Fruit fly (Drosophila melanogaster) whole organism: Measurements from ENCODE around the gene Tango1.

Source experiments
- CG8478 ChIP-seq: fragments of >200 bp; optimal IDR thresholded peaks from 2 replicates; lab custom pipeline; 2018; ENCODE audit warnings: inconsistent platforms
- Dll ChIP-seq: fragments of >200 bp; optimal IDR thresholded peaks from 2 replicates; lab custom pipeline; 2017
- EcR ChIP-seq, 2 experiments: fragments of >200 bp; optimal IDR thresholded peaks; 2 replicates each; lab custom pipeline; 2017; ENCODE audit warnings: missing biosample characterization in 2 of 2, missing genetic modification characterization in 2 of 2, missing genetic modification reagents in 2 of 2
- pan ChIP-seq: fragments of >200 bp; optimal IDR thresholded peaks from 2 replicates; lab custom pipeline; 2017
- psq ChIP-seq: fragments of >200 bp; optimal IDR thresholded peaks from 2 replicates; lab custom pipeline; 2017
- usp ChIP-seq: fragments of >200 bp; optimal IDR thresholded peaks from 2 replicates; lab custom pipeline; 2017; ENCODE audit warnings: missing biosample characterization, missing genetic modification characterization, mixed read lengths

Tango1 gene

dm6 chr2L:6649085-6649754 lies at the start of gene Tango1, which contains the start of gene CG31635:
Gene Tango1 (plus strand): TSS chr2L:6649388.
Gene CG31635 (minus strand): TSS chr2L:6649114.
- TF ChIP-seq EcR (GFP tag; optimal IDR thresholded peaks at IDR 0.05; lab: Kevin White, UChicago) (no peak), usp (GFP tag; lab: Kevin White, UChicago) (no peak), pan (no peak), CG8478 (lab: Kevin White, UChicago) (no peak), psq (lab: Kevin White, UChicago) (no peak), Dll (lab: Kevin White, UChicago) (no peak)

- TF ChIP-seq psq (lab: Kevin White, UChicago) = no peak
- peak; percentile 86 for TF ChIP-seq Dll (lab: Kevin White, UChicago)
Measured at dm6 chr2L:6601018-6601505, 48.1 kb upstream of the Tango1 start, which contains the start of gene Dpp10. Gene Dpp10 (minus strand): TSS chr2L:6601068.

DNA sequence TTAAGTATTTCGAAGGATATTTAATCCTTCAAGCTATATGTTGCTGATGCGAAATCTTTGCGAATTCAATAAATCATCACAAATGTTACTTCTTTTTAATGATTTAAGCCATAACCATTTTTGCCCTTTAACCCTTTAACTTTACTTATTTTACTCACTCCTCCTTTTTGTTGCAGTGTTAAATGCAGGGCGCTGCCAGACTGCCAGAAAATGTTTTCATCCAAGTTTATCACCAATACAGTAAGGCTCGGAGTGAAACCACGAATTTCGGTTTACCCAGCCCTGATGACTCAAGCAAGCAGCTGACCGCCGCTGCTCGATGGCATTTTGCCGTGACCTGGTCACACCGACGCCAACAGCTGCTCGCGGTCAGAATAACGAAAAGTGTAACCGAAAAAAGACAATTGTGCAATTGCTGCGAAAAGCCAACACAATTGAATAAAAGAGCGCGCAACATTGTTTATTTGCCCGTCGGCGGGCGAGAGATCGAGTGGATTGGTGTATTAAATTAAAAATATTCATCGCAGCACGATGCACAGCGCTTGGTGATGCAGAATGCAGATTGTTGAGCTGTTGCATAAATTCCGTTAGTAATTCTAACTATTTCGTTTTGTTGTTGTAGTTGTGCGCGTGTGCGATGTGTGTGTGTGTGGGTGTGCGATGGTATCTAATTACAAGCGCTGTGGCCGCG lies 38.4 kb upstream of the Tango1 start, which contains the start of gene CG11050:
Gene CG11050, plus strand, starts transcription at position 329 of the 691 bp plus-strand sequence.
- no peak for TF ChIP-seq EcR (GFP tag; optimal IDR thresholded peaks at IDR 0.05; lab: Kevin White, UChicago)
- TF ChIP-seq pan = no peak
- TF ChIP-seq Dll (lab: Kevin White, UChicago) = peak; percentile 69

- TF ChIP-seq pan (no peak), psq (lab: Kevin White, UChicago) (no peak), EcR (GFP tag; optimal IDR thresholded peaks at IDR 0.05; lab: Kevin White, UChicago) (no peak), usp (GFP tag; lab: Kevin White, UChicago) (no peak), CG8478 (lab: Kevin White, UChicago) (no peak), Dll (lab: Kevin White, UChicago) (no peak)
Measured at dm6 chr2L:6611374-6612005, 37.7 kb upstream of the Tango1 start.

- no peak for TF ChIP-seq usp (GFP tag; lab: Kevin White, UChicago)
- TF ChIP-seq CG8478 (lab: Kevin White, UChicago) = no peak
- TF ChIP-seq pan = no peak
- no peak for TF ChIP-seq EcR (GFP tag; optimal IDR thresholded peaks at IDR 0.05; lab: Kevin White, UChicago)
- TF ChIP-seq psq (lab: Kevin White, UChicago) = no peak
- no peak for TF ChIP-seq Dll (lab: Kevin White, UChicago)
Measured at dm6 chr2L:6612477-6613004, 36.6 kb upstream of the Tango1 start.

DNA sequence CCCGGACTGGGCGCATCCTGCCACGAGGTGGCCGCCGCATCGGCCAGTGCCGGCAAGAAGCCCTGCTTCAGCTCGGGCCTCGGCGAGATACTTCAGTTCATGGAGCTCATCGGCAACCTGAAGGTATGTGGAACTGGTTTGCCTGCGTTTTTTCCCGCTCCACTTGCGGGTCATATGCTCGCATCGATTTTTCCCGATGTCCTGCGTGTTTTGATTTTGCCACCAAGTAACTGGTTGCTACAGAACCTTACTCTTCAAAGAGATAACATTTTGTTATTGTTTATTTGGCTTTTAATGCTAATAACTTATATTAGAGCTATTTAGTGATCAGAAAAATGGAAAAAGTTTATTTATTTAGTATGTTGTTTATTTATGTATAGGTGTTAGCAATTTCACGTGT lies 36.0 kb upstream of the Tango1 start:
- TF ChIP-seq pan (no peak), psq (lab: Kevin White, UChicago) (no peak), EcR (GFP tag; optimal IDR thresholded peaks at IDR 0.05; lab: Kevin White, UChicago) (no peak), Dll (lab: Kevin White, UChicago) (no peak)

DNA sequence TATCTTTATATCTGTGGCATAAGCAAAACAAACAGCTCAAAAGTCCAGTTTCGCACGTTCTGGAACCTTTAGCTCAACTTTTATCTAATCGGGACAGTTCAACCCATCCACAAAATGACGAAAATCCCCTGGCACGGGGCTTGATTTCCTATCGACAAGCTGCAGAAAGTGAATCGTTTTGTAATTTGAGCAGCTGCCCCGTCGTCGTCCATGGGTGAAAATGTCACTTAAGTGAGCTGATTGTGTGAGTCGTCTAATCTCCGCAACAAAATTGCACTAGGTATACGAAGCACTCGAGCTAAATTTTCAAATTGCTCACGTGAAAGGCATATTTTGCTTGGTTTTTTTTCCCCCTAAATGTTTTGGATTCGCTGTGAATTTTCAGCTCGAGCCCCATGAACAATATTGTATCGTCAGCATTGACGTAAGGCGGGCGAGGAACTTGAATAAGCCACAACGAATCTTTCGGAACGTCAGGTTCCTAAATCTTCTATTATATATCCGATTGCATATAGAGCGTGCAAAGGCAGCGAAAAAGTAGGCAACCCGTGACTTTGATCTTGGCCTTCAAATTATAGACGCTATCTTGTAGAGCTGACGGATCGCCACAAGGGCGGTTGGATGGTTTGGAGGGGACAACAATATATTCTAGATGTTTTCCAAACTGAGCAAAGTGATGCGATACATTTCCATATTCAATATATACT lies 34.8 kb upstream of the Tango1 start:
- TF ChIP-seq usp (GFP tag; lab: Kevin White, UChicago) = no peak
- no peak for TF ChIP-seq psq (lab: Kevin White, UChicago)
- TF ChIP-seq CG8478 (lab: Kevin White, UChicago) = no peak
- TF ChIP-seq pan = no peak
- no peak for TF ChIP-seq Dll (lab: Kevin White, UChicago)
- TF ChIP-seq EcR (GFP tag; optimal IDR thresholded peaks at IDR 0.05; lab: Kevin White, UChicago) = no peak

dm6 chr2L:6621600-6621999 lies 27.6 kb upstream of the Tango1 start, which contains the start of gene DIP-iota:
Gene DIP-iota (minus strand): TSS chr2L:6621700.
- TF ChIP-seq psq (lab: Kevin White, UChicago) = no peak
- no peak for TF ChIP-seq pan

DNA sequence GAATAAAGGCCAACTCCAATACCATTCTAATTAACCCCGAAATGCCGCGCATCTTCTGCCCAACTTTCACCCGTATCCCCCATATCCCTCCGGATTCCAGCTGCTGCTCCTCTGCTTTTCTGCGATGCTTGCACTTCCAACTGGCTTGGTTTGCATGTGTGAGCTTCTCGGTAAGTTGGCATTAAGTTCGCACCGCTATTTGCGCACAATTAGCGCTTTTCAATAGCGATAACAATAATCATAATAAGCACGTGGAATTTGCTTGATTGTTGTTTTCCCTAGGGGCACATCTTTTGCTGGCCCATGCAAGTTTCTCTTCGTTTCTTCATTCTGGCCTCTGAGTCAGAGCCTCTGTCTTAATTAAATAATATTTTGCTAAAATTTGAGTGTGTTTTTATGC lies 27.2 kb upstream of the Tango1 start:
- no peak for TF ChIP-seq CG8478 (lab: Kevin White, UChicago)
- no peak for TF ChIP-seq psq (lab: Kevin White, UChicago)
- TF ChIP-seq EcR (GFP tag; optimal IDR thresholded peaks at IDR 0.05; lab: Kevin White, UChicago) = no peak
- TF ChIP-seq Dll (lab: Kevin White, UChicago) = no peak
- TF ChIP-seq usp (GFP tag; lab: Kevin White, UChicago) = no peak
- TF ChIP-seq pan = no peak

DNA sequence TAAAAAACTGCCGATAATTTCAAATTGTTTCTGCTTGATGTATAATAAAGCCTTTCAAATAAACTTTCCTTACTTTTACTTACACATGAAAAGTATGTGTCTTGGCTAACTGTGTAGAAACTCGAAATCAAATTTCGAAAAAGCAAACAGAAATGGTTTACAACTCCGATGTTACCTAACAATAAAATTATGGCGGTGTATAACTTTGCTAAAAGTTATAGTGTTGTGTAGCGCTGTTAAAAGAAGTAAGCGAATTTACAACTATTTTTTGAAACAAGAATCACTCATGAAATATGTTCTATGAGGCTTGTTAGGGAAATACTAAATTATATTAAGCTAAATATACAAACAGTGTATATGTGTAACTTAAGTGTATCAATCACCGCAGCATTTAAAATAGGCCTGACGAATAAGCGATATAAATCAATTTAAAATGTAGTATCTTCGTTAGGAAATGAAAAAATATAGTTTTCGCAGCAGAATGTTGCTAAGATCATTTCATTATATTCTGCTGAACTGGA lies 26.5 kb upstream of the Tango1 start, which contains the start of gene CG34345:
Gene CG34345, plus strand, starts transcription at position 471 of the 521 bp plus-strand sequence.
- TF ChIP-seq pan = no peak
- TF ChIP-seq usp (GFP tag; lab: Kevin White, UChicago) = no peak
- TF ChIP-seq CG8478 (lab: Kevin White, UChicago) = no peak
- TF ChIP-seq Dll (lab: Kevin White, UChicago) = no peak
- no peak for TF ChIP-seq EcR (GFP tag; optimal IDR thresholded peaks at IDR 0.05; lab: Kevin White, UChicago)
- no peak for TF ChIP-seq psq (lab: Kevin White, UChicago)

DNA sequence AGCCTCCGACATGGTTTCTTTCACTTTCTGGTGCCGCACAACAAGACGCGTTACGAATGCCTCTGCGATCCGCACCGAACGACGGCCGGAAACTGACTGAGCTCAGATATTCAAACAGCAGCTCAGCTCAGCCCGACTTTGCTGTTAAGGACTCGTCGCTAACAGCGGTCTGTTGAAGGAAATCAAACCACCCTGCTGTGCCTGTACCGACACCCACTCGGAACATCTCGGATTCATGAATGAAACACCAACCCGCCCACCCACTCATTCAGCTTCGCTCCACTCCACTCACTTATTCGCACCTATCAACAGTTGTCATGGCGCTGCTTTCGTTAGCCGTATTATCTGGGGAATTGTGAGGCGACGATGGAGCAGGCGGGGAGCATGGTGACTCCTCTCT lies 16.9 kb upstream of the Tango1 start, which contains the start of gene Oatp26F:
Gene Oatp26F, minus strand, starts transcription at position 101 of the 400 bp plus-strand sequence.
- TF ChIP-seq usp (GFP tag; lab: Kevin White, UChicago) (no peak), Dll (lab: Kevin White, UChicago) (no peak)
